Fruit fly (Drosophila melanogaster): Measurements from ENCODE around the gene mael.

Gene mael

DNA sequence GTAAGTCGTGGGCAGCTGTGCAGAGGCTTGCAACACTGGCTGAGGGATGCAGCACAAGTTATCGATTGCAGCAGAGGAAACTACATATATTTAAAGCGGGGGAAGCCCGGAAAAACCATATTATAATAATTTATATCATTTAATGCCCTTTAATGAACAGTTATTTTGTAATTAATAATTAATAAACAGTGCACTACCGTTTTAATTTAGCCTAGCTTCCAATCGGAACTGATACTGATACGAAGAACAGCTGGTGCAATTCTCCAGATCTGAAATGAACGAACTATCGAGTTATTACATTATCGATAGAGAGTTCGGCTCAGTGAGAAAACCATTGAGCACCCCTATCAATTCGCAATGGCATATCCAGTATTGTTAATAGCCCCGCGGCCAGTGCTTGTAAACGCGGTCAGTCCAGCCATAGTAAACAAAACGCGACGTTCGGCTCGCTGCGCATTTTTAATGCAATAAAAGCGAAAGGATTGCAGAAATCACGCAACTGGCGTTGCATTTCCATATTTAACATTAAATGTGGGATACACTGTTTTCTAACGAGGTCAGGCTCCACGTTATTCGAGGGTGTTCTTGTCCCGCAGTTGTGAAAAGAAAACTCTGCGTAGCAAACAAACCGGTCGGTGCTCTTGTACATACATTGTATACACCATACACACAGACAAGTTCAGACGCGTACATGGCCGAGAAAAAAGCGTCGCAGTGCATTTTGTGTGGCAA lies 20.6 kb downstream of the mael start, which contains the start of gene CG7369 (continued):
- TF ChIP-seq CG8281 (tag; optimal IDR thresholded peaks at IDR 0.05), result peak; percentile 33
- peak; percentile 81 for TF ChIP-seq BtbVII (GFP tag; optimal IDR thresholded peaks at IDR 0.05)
- peak; percentile 47 for TF ChIP-seq oc (tag; optimal IDR thresholded peaks at IDR 0.05)
- TF ChIP-seq CG7928 (GFP tag; optimal IDR thresholded peaks at IDR 0.05), result peak; percentile 95
- peak; percentile 86 for TF ChIP-seq CG8290 (GFP tag; optimal IDR thresholded peaks at IDR 0.05)
- peak; percentile 85 to 86 for TF ChIP-seq CG8290 (tag; optimal IDR thresholded peaks at IDR 0.05)
- TF ChIP-seq PHDP (tag; optimal IDR thresholded peaks at IDR 0.05), result peak; percentile 66
- peak; percentile 28 for TF ChIP-seq run (tag; optimal IDR thresholded peaks at IDR 0.05)
- 0 out of 3 replicates have a peak, but pooled peaks have one; percentile 8 for TF ChIP-seq CG2199 (GFP tag; IDR thresholded peaks at IDR 0.05)
- TF ChIP-seq HmgD (GFP tag; optimal IDR thresholded peaks at IDR 0.05), result no peak
- no peak for TF ChIP-seq CG3726 (GFP tag; IDR thresholded peaks at IDR 0.05)
- peak; percentile 87 for TF ChIP-seq Hr3 (GFP tag; optimal IDR thresholded peaks at IDR 0.05)
- TF ChIP-seq nau (GFP tag; optimal IDR thresholded peaks at IDR 0.05), result peak; percentile 46
- TF ChIP-seq peb (GFP tag; IDR thresholded peaks at IDR 0.05), result peak; percentile 57; the same call in 1 of the 2 replicates
- TF ChIP-seq CG11695 (GFP tag; IDR thresholded peaks at IDR 0.05), result peak; percentile 75
- peak; percentile 85 for TF ChIP-seq sna (GFP tag; IDR thresholded peaks at IDR 0.05; ENCODE audit: partially characterized antibody)
- TF ChIP-seq Aef1 (GFP tag; IDR thresholded peaks at IDR 0.05), result peak; percentile 78
- TF ChIP-seq Dbx (GFP tag; IDR thresholded peaks at IDR 0.05), result peak; percentile 89
- peak; percentile 81 for TF ChIP-seq CG12942 (GFP tag; optimal IDR thresholded peaks at IDR 0.05)
- peak; percentile 87 for TF ChIP-seq CG14710 (tag; optimal IDR thresholded peaks at IDR 0.05)
- peak; percentile 74 for TF ChIP-seq CG13123 (GFP tag; optimal IDR thresholded peaks at IDR 0.05)
- peak; percentile 69 for TF ChIP-seq tx (GFP tag; optimal IDR thresholded peaks at IDR 0.05)
- TF ChIP-seq ttk (GFP tag; IDR thresholded peaks at IDR 0.05), result peak; percentile 60; the same call in 1 of the 2 replicates
- peak; percentile 41 for TF ChIP-seq CG8388 (GFP tag; optimal IDR thresholded peaks at IDR 0.05)
- peak; percentile 27 for TF ChIP-seq CG2202 (tag; optimal IDR thresholded peaks at IDR 0.05)
- TF ChIP-seq gce (GFP tag; IDR thresholded peaks at IDR 0.05), result no peak
- peak; percentile 63 for TF ChIP-seq amos (GFP tag; IDR thresholded peaks at IDR 0.05; ENCODE audit: partially characterized antibody)
- no peak for TF ChIP-seq pita (GFP tag; optimal IDR thresholded peaks at IDR 0.05)
- TF ChIP-seq Spps (tag; optimal IDR thresholded peaks at IDR 0.05), result peak; percentile 34
- peak; percentile 71; the same call in 2 of the 3 replicates for TF ChIP-seq CG14860 (GFP tag; IDR thresholded peaks at IDR 0.05; ENCODE audit: partially characterized antibody)
- TF ChIP-seq bsh (GFP tag; optimal IDR thresholded peaks at IDR 0.05), result peak; percentile 32 to 54
- peak; percentile 86 for TF ChIP-seq slbo (GFP tag; IDR thresholded peaks at IDR 0.05)
- TF ChIP-seq grn (GFP tag; optimal IDR thresholded peaks at IDR 0.05), result peak; percentile 31
- peak; percentile 37 for TF ChIP-seq MTF-1 (GFP tag; optimal IDR thresholded peaks at IDR 0.05; ENCODE audit: borderline replicate concordance)
- peak; percentile 5 for TF ChIP-seq Asciz (GFP tag; optimal IDR thresholded peaks at IDR 0.05)
- peak; percentile 70 for TF ChIP-seq CG1529 (GFP tag; optimal IDR thresholded peaks at IDR 0.05)
- peak; percentile 80 for TF ChIP-seq Lhr (GFP tag; optimal IDR thresholded peaks at IDR 0.05)
- TF ChIP-seq crc (GFP tag; optimal IDR thresholded peaks at IDR 0.05), result peak; percentile 60
- peak; percentile 70 for TF ChIP-seq Elba2 (GFP tag; optimal IDR thresholded peaks at IDR 0.05)
- peak; percentile 66 for TF ChIP-seq Oli (tag; optimal IDR thresholded peaks at IDR 0.05)
- TF ChIP-seq Nf-YB (GFP tag; optimal IDR thresholded peaks at IDR 0.05), result peak; percentile 32
- peak; percentile 84 for TF ChIP-seq dysf (GFP tag; IDR thresholded peaks at IDR 0.05)
- peak; percentile 91 for TF ChIP-seq Hmr (GFP tag; optimal IDR thresholded peaks at IDR 0.05)
- TF ChIP-seq CG8089 (GFP tag; optimal IDR thresholded peaks at IDR 0.05), result peak; percentile 25
- TF ChIP-seq sens-2 (GFP tag; IDR thresholded peaks at IDR 0.05), result peak; percentile 26; the same call in 1 of the 2 replicates
- TF ChIP-seq Taf1 (GFP tag; IDR thresholded peaks at IDR 0.05), result no peak
- no peak for TF ChIP-seq ash1 (GFP tag; optimal IDR thresholded peaks at IDR 0.05)
- peak; percentile 78 for TF ChIP-seq CG5245 (GFP tag; optimal IDR thresholded peaks at IDR 0.05)
- TF ChIP-seq Hsf (GFP tag; optimal IDR thresholded peaks at IDR 0.05), result peak; percentile 89

All from whole organism, embryonic.